Worm (Caenorhabditis elegans) whole organism, L2 larva: Measurements from ENCODE around the gene F15D4.5.

ENCODE experiments used
- alr-1 ChIP-seq: fragments of 150-350 bp; optimal IDR thresholded peaks from 2 replicates; lab custom pipeline; 2014; ENCODE audit warnings: missing biosample characterization, missing genetic modification characterization
- ama-1 ChIP-seq: fragments of 150-350 bp; optimal IDR thresholded peaks from 2 replicates; lab custom pipeline; 2018; ENCODE audit warnings: inconsistent platforms
- blmp-1 ChIP-seq: sonication (generic microtip); optimal IDR thresholded peaks from 2 replicates; lab custom pipeline; 2017; ENCODE audit warnings: missing genetic modification characterization, mild to moderate bottlenecking, missing compliant biosample characterization, antibody characterized with exemption, moderate library complexity; ENCODE audit not compliant: insufficient read depth
- ceh-82 ChIP-seq: fragments of 150-350 bp; optimal IDR thresholded peaks from 2 replicates; lab custom pipeline; 2014; ENCODE audit warnings: missing biosample characterization, missing genetic modification characterization
- crh-2 ChIP-seq: sonication (generic microtip); optimal IDR thresholded peaks from 2 replicates; lab custom pipeline; 2017; ENCODE audit warnings: missing biosample characterization, missing genetic modification characterization
- elt-1 ChIP-seq: fragments of 150-350 bp; optimal IDR thresholded peaks from 2 replicates; lab custom pipeline; 2014; ENCODE audit warnings: missing biosample characterization, missing genetic modification characterization
- lin-39 ChIP-seq: fragments of 150-350 bp; optimal IDR thresholded peaks from 2 replicates; lab custom pipeline; 2014; ENCODE audit warnings: missing biosample characterization, missing genetic modification reagents, missing genetic modification characterization
- snpc-4 ChIP-seq: fragments of 150-350 bp; optimal IDR thresholded peaks from 2 replicates; lab custom pipeline; 2014; ENCODE audit warnings: missing biosample characterization, missing genetic modification characterization
- unc-55 ChIP-seq: fragments of 150-350 bp; sonication (generic microtip); optimal IDR thresholded peaks from 3 replicates; lab custom pipeline; 2014; ENCODE audit warnings: missing biosample characterization, missing genetic modification reagents, missing genetic modification characterization
- unc-62 ChIP-seq: fragments of 150-350 bp; optimal IDR thresholded peaks from 2 replicates; lab custom pipeline; 2014; ENCODE audit warnings: missing biosample characterization, missing genetic modification reagents, missing genetic modification characterization

ce11 chrII:13219373-13219772 is 25.8 kb upstream of the F15D4.5 start:
- no peak for TF ChIP-seq crh-2 (tag; lab: Kevin White, UChicago)
- no peak for TF ChIP-seq unc-55 (GFP tag; lab: Kevin White, UChicago)
- no peak for TF ChIP-seq blmp-1
- TF ChIP-seq snpc-4 (tag; lab: Kevin White, UChicago) = no peak
- TF ChIP-seq unc-62 (GFP tag; lab: Kevin White, UChicago) = no peak
- no peak for TF ChIP-seq ceh-82
- no peak for TF ChIP-seq lin-39 (tag; lab: Kevin White, UChicago)
- TF ChIP-seq elt-1 (tag; lab: Kevin White, UChicago) = no peak
- no peak for TF ChIP-seq alr-1
- TF ChIP-seq ama-1 (lab: Kevin White, UChicago) = no peak
